Fruit fly (Drosophila melanogaster): ENCODE results near the gene CG34427.

- no peak for TF ChIP-seq CG15710 (tag; optimal IDR thresholded peaks at IDR 0.05)
- TF ChIP-seq CG32121 (GFP tag; IDR thresholded peaks at IDR 0.05): no peak
- no peak for TF ChIP-seq rn (GFP tag; IDR thresholded peaks at IDR 0.05)
- no peak for TF ChIP-seq Pif1B (GFP tag; optimal IDR thresholded peaks at IDR 0.05)
- TF ChIP-seq EcR (GFP tag; optimal IDR thresholded peaks at IDR 0.05): no peak
- TF ChIP-seq fd96Ca (GFP tag; IDR thresholded peaks at IDR 0.05): no peak
- TF ChIP-seq Pif1A (GFP tag; optimal IDR thresholded peaks at IDR 0.05): no peak
- no peak for TF ChIP-seq CG13204 (GFP tag; optimal IDR thresholded peaks at IDR 0.05)
- TF ChIP-seq CG12605 (GFP tag; IDR thresholded peaks at IDR 0.05): no peak
- no peak for TF ChIP-seq CG10348 (GFP tag; IDR thresholded peaks at IDR 0.05)
- no peak for TF ChIP-seq CG17806 (tag; optimal IDR thresholded peaks at IDR 0.05)
Observed at dm6 chr3L:8787240-8787639, 17.3 kb upstream of the CG34427 start.
